Worm (Caenorhabditis elegans) whole organism, late embryonic: Measurements from ENCODE around the gene F40G12.6.
"Not testable (repeated sequence)": the region's sequence is repeated elsewhere in the genome, so short reads cannot be mapped to it uniquely, and the experiment has no call there.

Experiments used
- F13H6.1 ChIP-seq: sonication (generic microtip); optimal IDR thresholded peaks from 2 replicates; lab custom pipeline; 2016; ENCODE audit warnings: missing genetic modification characterization, missing compliant biosample characterization
- ahr-1 ChIP-seq: sonication (generic microtip); optimal IDR thresholded peaks from 2 replicates; lab custom pipeline; 2016; ENCODE audit warnings: missing genetic modification characterization, missing compliant biosample characterization
- ama-1 ChIP-seq: fragments of 150-350 bp; optimal IDR thresholded peaks from 2 replicates; lab custom pipeline; 2014
- ceh-18 ChIP-seq: sonication (generic microtip); optimal IDR thresholded peaks from 2 replicates; lab custom pipeline; 2016; ENCODE audit warnings: missing genetic modification characterization, missing compliant biosample characterization
- ceh-24 ChIP-seq: sonication (generic microtip); optimal IDR thresholded peaks from 2 replicates; lab custom pipeline; 2016; ENCODE audit warnings: mild to moderate bottlenecking, missing genetic modification characterization, missing compliant biosample characterization
- ceh-31 ChIP-seq: sonication (generic microtip); optimal IDR thresholded peaks from 2 replicates; lab custom pipeline; 2016; ENCODE audit warnings: missing genetic modification characterization, missing compliant biosample characterization
- ceh-34 ChIP-seq: sonication (generic microtip); optimal IDR thresholded peaks from 2 replicates; lab custom pipeline; 2016; ENCODE audit warnings: mild to moderate bottlenecking, missing genetic modification characterization, missing compliant biosample characterization
- ceh-6 ChIP-seq: fragments of 200-800 bp; sonication (Bioruptor generic); optimal IDR thresholded peaks from 2 replicates; lab custom pipeline; 2018; ENCODE audit warnings: mild to moderate bottlenecking, missing genetic modification characterization, missing compliant biosample characterization
- dve-1 ChIP-seq: sonication (generic microtip); optimal IDR thresholded peaks from 2 replicates; lab custom pipeline; 2017; ENCODE audit warnings: antibody characterized with exemption, mild to moderate bottlenecking, missing genetic modification characterization, missing compliant biosample characterization
- elt-2 ChIP-seq: sonication (generic microtip); optimal IDR thresholded peaks from 2 replicates; lab custom pipeline; 2016; ENCODE audit warnings: missing genetic modification reagents, missing genetic modification characterization, missing compliant biosample characterization
- elt-4 ChIP-seq: sonication (generic microtip); optimal IDR thresholded peaks from 2 replicates; lab custom pipeline; 2016; ENCODE audit warnings: missing genetic modification characterization, missing compliant biosample characterization
- fax-1 ChIP-seq: sonication (generic microtip); optimal IDR thresholded peaks from 2 replicates; lab custom pipeline; 2016; ENCODE audit warnings: missing genotype, missing genetic modification characterization, missing compliant biosample characterization
- fkh-10 ChIP-seq: fragments of 150-350 bp; optimal IDR thresholded peaks from 2 replicates; lab custom pipeline; 2014; ENCODE audit warnings: missing biosample characterization, missing genetic modification reagents, missing genetic modification characterization
- fkh-6 ChIP-seq: sonication (generic microtip); optimal IDR thresholded peaks from 2 replicates; lab custom pipeline; 2016; ENCODE audit warnings: missing genetic modification characterization, missing compliant biosample characterization
- hlh-6 ChIP-seq: sonication (generic microtip); optimal IDR thresholded peaks from 2 replicates; lab custom pipeline; 2016; ENCODE audit warnings: missing genotype, missing genetic modification characterization, missing compliant biosample characterization
- hlh-8 ChIP-seq: sonication (generic microtip); optimal IDR thresholded peaks from 2 replicates; lab custom pipeline; 2016; ENCODE audit warnings: missing genotype, missing genetic modification characterization, missing compliant biosample characterization
- lim-6 ChIP-seq: sonication (generic microtip); optimal IDR thresholded peaks from 2 replicates; lab custom pipeline; 2016; ENCODE audit warnings: missing genetic modification characterization, missing compliant biosample characterization
- lin-11 ChIP-seq: fragments of 200-800 bp; sonication (Bioruptor generic); optimal IDR thresholded peaks from 2 replicates; lab custom pipeline; 2018; ENCODE audit warnings: mild to moderate bottlenecking, missing genetic modification characterization, missing compliant biosample characterization
- madf-2 ChIP-seq: sonication (generic microtip); optimal IDR thresholded peaks from 2 replicates; lab custom pipeline; 2017; ENCODE audit warnings: missing genetic modification characterization, missing compliant biosample characterization
- mec-3 ChIP-seq: sonication (generic microtip); optimal IDR thresholded peaks from 2 replicates; lab custom pipeline; 2016; ENCODE audit warnings: borderline replicate concordance, missing genetic modification characterization, missing compliant biosample characterization
- nfya-1 ChIP-seq: sonication (generic microtip); optimal IDR thresholded peaks from 2 replicates; lab custom pipeline; 2017; ENCODE audit warnings: missing genetic modification characterization, mild to moderate bottlenecking, missing compliant biosample characterization, antibody characterized with exemption, moderate library complexity
- pag-3 ChIP-seq: sonication (generic microtip); optimal IDR thresholded peaks from 2 replicates; lab custom pipeline; 2016; ENCODE audit warnings: missing compliant biosample characterization, missing genetic modification characterization, borderline replicate concordance
- pha-4 ChIP-seq: fragments of 150-350 bp; optimal IDR thresholded peaks from 2 replicates; lab custom pipeline; 2018; ENCODE audit warnings: missing biosample characterization, missing genetic modification reagents, missing genetic modification characterization
- pqm-1 ChIP-seq: sonication (generic microtip); optimal IDR thresholded peaks from 2 replicates; lab custom pipeline; 2016; ENCODE audit warnings: missing genetic modification characterization, missing compliant biosample characterization
- ref-2 ChIP-seq: sonication (generic microtip); optimal IDR thresholded peaks from 2 replicates; lab custom pipeline; 2016; ENCODE audit warnings: missing genetic modification characterization, missing compliant biosample characterization
- syd-9 ChIP-seq: sonication (generic microtip); optimal IDR thresholded peaks from 2 replicates; lab custom pipeline; 2016; ENCODE audit warnings: mild to moderate bottlenecking, missing genetic modification characterization, moderate library complexity, missing compliant biosample characterization
- tbx-2 ChIP-seq: sonication (generic microtip); optimal IDR thresholded peaks from 2 replicates; lab custom pipeline; 2016; ENCODE audit warnings: missing genetic modification characterization, missing compliant biosample characterization
- ttx-3 ChIP-seq: sonication (generic microtip); optimal IDR thresholded peaks from 2 replicates; lab custom pipeline; 2016; ENCODE audit warnings: missing genetic modification reagents, missing genetic modification characterization, missing compliant biosample characterization
- unc-42 ChIP-seq: sonication (generic microtip); optimal IDR thresholded peaks from 2 replicates; lab custom pipeline; 2016; ENCODE audit warnings: missing genotype, missing genetic modification characterization, missing compliant biosample characterization
- zip-5 ChIP-seq: sonication (generic microtip); optimal IDR thresholded peaks from 2 replicates; lab custom pipeline; 2016; ENCODE audit warnings: missing genetic modification characterization, missing compliant biosample characterization

The F40G12.6 gene

ce11 chrV:14312695-14313094 is 39.8 kb upstream of the F40G12.6 start, which contains the start of gene F14D7.8:
TSS of gene F14D7.8 (minus strand) at chrV:14312795.
- no peak for TF ChIP-seq mec-3 (tag; lab: Kevin White, UChicago)
- no peak for TF ChIP-seq elt-4 (tag; lab: Kevin White, UChicago)
- no peak for TF ChIP-seq hlh-8 (tag; lab: Kevin White, UChicago)
- no peak for TF ChIP-seq tbx-2 (tag; lab: Kevin White, UChicago)
- TF ChIP-seq ref-2 (tag; lab: Kevin White, UChicago), result no peak
- TF ChIP-seq pqm-1 (tag; lab: Kevin White, UChicago), result no peak

DNA sequence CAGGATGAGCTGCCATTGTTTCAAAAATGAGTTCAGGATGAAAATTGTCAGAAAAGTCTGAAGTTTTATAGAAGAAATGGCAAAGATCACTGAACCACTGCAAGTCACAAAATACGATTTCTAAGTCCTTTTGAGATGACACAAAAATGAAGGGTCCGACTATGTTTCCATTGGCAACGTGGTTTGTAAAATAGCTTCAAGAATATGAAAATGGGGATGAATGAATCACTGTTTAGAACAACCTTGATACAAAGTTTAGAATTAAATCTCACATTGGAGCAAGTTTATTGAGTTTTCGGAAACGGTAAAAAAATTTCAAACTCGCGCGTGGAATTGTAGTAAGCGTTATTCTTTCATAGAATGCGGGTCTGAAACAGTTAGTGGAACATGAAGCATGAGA is 38.2 kb upstream of the F40G12.6 start, which contains the start of gene ddn-3:
Gene ddn-3, minus strand, starts transcription at position 101 of the 400 bp plus-strand sequence.
- TF ChIP-seq syd-9 (tag; lab: Kevin White, UChicago), result no peak
- no peak for TF ChIP-seq pag-3 (tag; lab: Kevin White, UChicago)
- no peak for TF ChIP-seq F13H6.1 (tag; lab: Kevin White, UChicago)
- no peak for TF ChIP-seq fkh-10 (GFP tag; lab: Kevin White, UChicago)
- no peak for TF ChIP-seq ceh-18 (tag; lab: Kevin White, UChicago)
- TF ChIP-seq ama-1, result no peak
- no peak for TF ChIP-seq ceh-31 (tag; lab: Kevin White, UChicago)
- TF ChIP-seq ceh-6 (GFP tag; lab: Kevin White, UChicago), result no peak
- no peak for TF ChIP-seq unc-42 (tag; lab: Kevin White, UChicago)
- TF ChIP-seq lim-6 (tag; lab: Kevin White, UChicago), result no peak
- no peak for TF ChIP-seq tbx-2 (tag; lab: Kevin White, UChicago)
- no peak for TF ChIP-seq pha-4 (tag; lab: Kevin White, UChicago)
- TF ChIP-seq nfya-1, result no peak
- TF ChIP-seq zip-5 (tag; lab: Kevin White, UChicago), result no peak
- no peak for TF ChIP-seq fkh-6
- TF ChIP-seq ttx-3 (tag; lab: Kevin White, UChicago), result no peak
- TF ChIP-seq hlh-8 (tag; lab: Kevin White, UChicago), result no peak

ce11 chrV:14309632-14310031 is 36.7 kb upstream of the F40G12.6 start, which contains the start of gene F14D7.14:
TSS of gene F14D7.14 (plus strand) at chrV:14309932.
- not testable (repeated sequence) for TF ChIP-seq hlh-6, fax-1, ahr-1 (tag; lab: Kevin White, UChicago)
- TF ChIP-seq, all 69 proteins: peak for 0; not testable (repeated sequence) for 69

DNA sequence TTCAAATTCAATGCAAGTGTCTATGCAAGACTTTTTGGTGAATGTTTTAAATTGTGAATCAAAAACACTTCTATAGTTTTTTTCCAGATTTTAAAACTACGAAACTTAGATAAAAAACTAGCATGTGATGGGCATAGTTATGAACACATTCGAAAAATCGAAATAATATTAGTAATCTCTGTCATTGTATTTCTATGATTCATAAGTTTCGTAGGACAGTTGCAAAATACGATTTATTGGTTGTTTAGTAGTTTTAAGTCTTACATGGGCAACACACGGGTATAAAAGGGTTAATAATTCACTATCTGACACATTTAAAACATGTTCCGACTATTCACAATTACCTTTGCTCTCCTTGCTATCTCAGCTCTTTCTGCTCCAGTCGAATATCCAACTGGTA is 35.2 kb upstream of the F40G12.6 start, which contains the start of gene spig-5:
Gene spig-5, plus strand, starts transcription at position 301 of the 400 bp plus-strand sequence.
- TF ChIP-seq ref-2, ceh-18, madf-2 (tag; lab: Kevin White, UChicago): not testable (repeated sequence)

- not testable (repeated sequence) for TF ChIP-seq zip-5, ceh-24, tbx-2 (tag; lab: Kevin White, UChicago)
Observed at ce11 chrV:14306771-14307170, 33.9 kb upstream of the F40G12.6 start, which contains the start of gene spig-4. TSS of gene spig-4 (minus strand) at chrV:14306871.

ce11 chrV:14301076-14301475 is 28.2 kb upstream of the F40G12.6 start, which contains the start of gene F14D7.6:
TSS of gene F14D7.6 (plus strand) at chrV:14301413.
- TF ChIP-seq hlh-6 (tag; lab: Kevin White, UChicago) (no peak), ceh-34 (tag; lab: Kevin White, UChicago) (no peak), lin-11 (tag; lab: Kevin White, UChicago) (no peak), elt-4 (tag; lab: Kevin White, UChicago) (no peak), madf-2 (tag; lab: Kevin White, UChicago) (no peak), lim-6 (tag; lab: Kevin White, UChicago) (no peak), dve-1 (tag; lab: Kevin White, UChicago) (no peak), elt-2 (tag; lab: Kevin White, UChicago) (peak; percentile 21)
